Fruit fly (Drosophila melanogaster) whole organism, embryonic: ENCODE data around the gene CG42269.

Source experiments
- Atf6 ChIP-seq: fragments of 200-800 bp; sonication (Bioruptor generic); IDR thresholded peaks from 2 replicates; pipeline ENCODE4 v1.3.6; 2022; ENCODE audit warnings: missing biosample characterization, missing genetic modification characterization
- Bteb2 ChIP-seq: fragments of 200-800 bp; sonication (Bioruptor generic); optimal IDR thresholded peaks from 2 replicates; lab custom pipeline; 2016; ENCODE audit warnings: missing biosample characterization, missing genetic modification characterization
- CG10431 ChIP-seq: fragments of 200-800 bp; sonication (Bioruptor generic); optimal IDR thresholded peaks from 3 replicates; lab custom pipeline; 2018; ENCODE audit warnings: missing biosample characterization, mild to moderate bottlenecking, missing genetic modification characterization
- CG14710 ChIP-seq: fragments of 200-800 bp; sonication (Bioruptor generic); optimal IDR thresholded peaks from 3 replicates; lab custom pipeline; 2019; ENCODE audit warnings: missing biosample characterization, mild to moderate bottlenecking, missing genetic modification characterization, moderate library complexity
- CG14860 ChIP-seq: fragments of 200-800 bp; sonication (Bioruptor generic); IDR thresholded peaks from 3 replicates; pipeline ENCODE4 v1.3.6; 2022; ENCODE audit warnings: missing biosample characterization, missing genetic modification characterization; ENCODE audit not compliant: partially characterized antibody
- CG15073 ChIP-seq: fragments of 200-800 bp; sonication (Bioruptor generic); optimal IDR thresholded peaks from 2 replicates; lab custom pipeline; 2016; ENCODE audit warnings: missing biosample characterization, missing genetic modification characterization
- CG1603 ChIP-seq: fragments of 200-800 bp; sonication (Bioruptor generic); optimal IDR thresholded peaks from 2 replicates; lab custom pipeline; 2019; ENCODE audit warnings: missing biosample characterization, mild to moderate bottlenecking, missing genetic modification characterization, moderate library complexity
- CG1647 ChIP-seq: fragments of 200-800 bp; sonication (Bioruptor generic); optimal IDR thresholded peaks from 3 replicates; lab custom pipeline; 2016; ENCODE audit warnings: missing biosample characterization, missing genetic modification characterization
- CG17359 ChIP-seq: fragments of 200-800 bp; sonication (Bioruptor generic); optimal IDR thresholded peaks from 3 replicates; lab custom pipeline; 2018; ENCODE audit warnings: missing biosample characterization, mild to moderate bottlenecking, missing genetic modification characterization, moderate library complexity
- CG1792 ChIP-seq: fragments of 200-800 bp; sonication (Bioruptor generic); optimal IDR thresholded peaks from 2 replicates; lab custom pipeline; 2016; ENCODE audit warnings: missing biosample characterization, missing genetic modification characterization
- CG2199 ChIP-seq: fragments of 200-800 bp; sonication (Bioruptor generic); IDR thresholded peaks from 3 replicates; pipeline ENCODE4 v1.3.6; 2022; ENCODE audit warnings: missing biosample characterization, missing genetic modification characterization
- CG32532 ChIP-seq: fragments of 200-800 bp; sonication (Bioruptor generic); IDR thresholded peaks from 2 replicates; pipeline ENCODE4 v1.3.6; 2022; ENCODE audit warnings: missing biosample characterization, missing genetic modification characterization
- CG32767 ChIP-seq: fragments of 200-800 bp; sonication (Bioruptor generic); IDR thresholded peaks from 2 replicates; pipeline ENCODE4 v1.3.6; 2022; ENCODE audit warnings: missing biosample characterization, missing genetic modification characterization
- CG4282 ChIP-seq: fragments of 200-800 bp; sonication (Bioruptor generic); optimal IDR thresholded peaks from 2 replicates; lab custom pipeline; 2016; ENCODE audit warnings: missing biosample characterization, missing genetic modification characterization
- CG4617 ChIP-seq: fragments of 200-800 bp; sonication (Bioruptor generic); optimal IDR thresholded peaks from 3 replicates; lab custom pipeline; 2016; ENCODE audit warnings: missing biosample characterization, missing genetic modification characterization, borderline replicate concordance
- CG4730 ChIP-seq: fragments of 200-800 bp; sonication (Bioruptor generic); IDR thresholded peaks from 2 replicates; pipeline ENCODE4 v1.3.6; 2022; ENCODE audit warnings: missing biosample characterization, missing genetic modification characterization
- CG5245 ChIP-seq: fragments of 200-800 bp; sonication (Bioruptor generic); optimal IDR thresholded peaks from 3 replicates; lab custom pipeline; 2016; ENCODE audit warnings: missing biosample characterization, missing genetic modification characterization
- CG6854 ChIP-seq: fragments of 200-800 bp; sonication (Bioruptor generic); optimal IDR thresholded peaks from 3 replicates; lab custom pipeline; 2017; ENCODE audit warnings: missing biosample characterization, mild to moderate bottlenecking, missing genetic modification characterization
- CG7745 ChIP-seq: fragments of 200-800 bp; sonication (Bioruptor generic); optimal IDR thresholded peaks from 2 replicates; lab custom pipeline; 2018; ENCODE audit warnings: missing biosample characterization, mild to moderate bottlenecking, missing genetic modification characterization, moderate library complexity
- CG7839 ChIP-seq: fragments of 200-800 bp; sonication (Bioruptor generic); optimal IDR thresholded peaks from 3 replicates; lab custom pipeline; 2018; ENCODE audit warnings: missing biosample characterization, mild to moderate bottlenecking, missing genetic modification characterization, moderate library complexity
- CG9876 ChIP-seq: fragments of 200-800 bp; sonication (Bioruptor generic); optimal IDR thresholded peaks from 2 replicates; lab custom pipeline; 2016; ENCODE audit warnings: missing biosample characterization, missing genetic modification characterization
- Camta ChIP-seq: fragments of 200-800 bp; sonication (Bioruptor generic); optimal IDR thresholded peaks from 2 replicates; lab custom pipeline; 2016; ENCODE audit warnings: missing biosample characterization, missing genetic modification characterization
- Dad ChIP-seq: fragments of 200-800 bp; sonication (Bioruptor generic); optimal IDR thresholded peaks from 3 replicates; lab custom pipeline; 2016; ENCODE audit warnings: missing biosample characterization, missing genetic modification characterization
- Dbx ChIP-seq: fragments of 200-800 bp; sonication (Bioruptor generic); IDR thresholded peaks from 3 replicates; pipeline ENCODE4 v1.3.6; 2022; ENCODE audit warnings: missing biosample characterization, missing genetic modification characterization
- ERR ChIP-seq: fragments of 200-800 bp; sonication (Bioruptor generic); optimal IDR thresholded peaks from 2 replicates; lab custom pipeline; 2016; ENCODE audit warnings: missing biosample characterization, missing genetic modification characterization
- HmgD ChIP-seq: fragments of 200-800 bp; sonication (Bioruptor generic); optimal IDR thresholded peaks from 3 replicates; lab custom pipeline; 2016; ENCODE audit warnings: missing biosample characterization, missing genetic modification characterization
- Jarid2 ChIP-seq: fragments of 200-800 bp; sonication (Bioruptor generic); optimal IDR thresholded peaks from 3 replicates; lab custom pipeline; 2017; ENCODE audit warnings: mild to moderate bottlenecking, missing biosample characterization, missing genetic modification reagents, missing genetic modification characterization
- MBD-R2 ChIP-seq: fragments of 200-800 bp; sonication (Bioruptor generic); IDR thresholded peaks from 2 replicates; pipeline ENCODE4 v1.3.6; 2022; ENCODE audit warnings: missing biosample characterization, missing genetic modification characterization
- Mad ChIP-seq: fragments of 200-800 bp; sonication (Bioruptor generic); optimal IDR thresholded peaks from 2 replicates; lab custom pipeline; 2016; ENCODE audit warnings: missing biosample characterization, missing genetic modification characterization
- Myb ChIP-seq: fragments of 200-800 bp; sonication (Bioruptor generic); optimal IDR thresholded peaks from 2 replicates; lab custom pipeline; 2016; ENCODE audit warnings: missing biosample characterization, missing genetic modification characterization
- NC2α ChIP-seq: fragments of 200-800 bp; sonication (Bioruptor generic); optimal IDR thresholded peaks from 2 replicates; lab custom pipeline; 2016; ENCODE audit warnings: missing biosample characterization, missing genetic modification characterization
- Oli ChIP-seq: fragments of 200-800 bp; sonication (Bioruptor generic); optimal IDR thresholded peaks from 2 replicates; lab custom pipeline; 2018; ENCODE audit warnings: missing biosample characterization, mild to moderate bottlenecking, missing genetic modification characterization, moderate library complexity
- Ravus ChIP-seq: fragments of 200-800 bp; sonication (Bioruptor generic); IDR thresholded peaks from 2 replicates; pipeline ENCODE4 v1.3.6; 2022; ENCODE audit warnings: missing biosample characterization, missing genetic modification characterization
- Rfx ChIP-seq: fragments of 200-800 bp; sonication (Bioruptor generic); IDR thresholded peaks from 2 replicates; pipeline ENCODE4 v1.3.6; 2022; ENCODE audit warnings: missing biosample characterization, missing genetic modification characterization
- Side ChIP-seq: fragments of 200-800 bp; sonication (Bioruptor generic); optimal IDR thresholded peaks from 2 replicates; lab custom pipeline; 2016; ENCODE audit warnings: missing biosample characterization, missing genetic modification characterization
- Taf1 ChIP-seq: fragments of 200-800 bp; sonication (Bioruptor generic); IDR thresholded peaks from 2 replicates; pipeline ENCODE4 v1.3.6; 2022; ENCODE audit warnings: missing biosample characterization, missing genetic modification characterization
- Vsx1 ChIP-seq: fragments of 200-800 bp; sonication (Bioruptor generic); optimal IDR thresholded peaks from 2 replicates; lab custom pipeline; 2017; ENCODE audit warnings: missing biosample characterization, mild to moderate bottlenecking, missing genetic modification characterization, missing genetic modification reagents
- ac ChIP-seq: fragments of 200-800 bp; sonication (Bioruptor generic); optimal IDR thresholded peaks from 3 replicates; lab custom pipeline; 2017; ENCODE audit warnings: missing biosample characterization, mild to moderate bottlenecking, missing genetic modification characterization
- ara ChIP-seq: fragments of 200-800 bp; sonication (Bioruptor generic); IDR thresholded peaks from 2 replicates; pipeline ENCODE4 v1.3.6; 2022; ENCODE audit warnings: missing biosample characterization, missing genetic modification characterization
- ato ChIP-seq: fragments of 200-800 bp; sonication (Bioruptor generic); IDR thresholded peaks from 2 replicates; pipeline ENCODE4 v1.3.6; 2022; ENCODE audit warnings: missing biosample characterization, missing genetic modification characterization; ENCODE audit not compliant: partially characterized antibody
- cad ChIP-seq: fragments of >200 bp; optimal IDR thresholded peaks from 2 replicates; lab custom pipeline; 2017; ENCODE audit warnings: missing biosample characterization, missing genetic modification characterization
- chinmo ChIP-seq: fragments of 200-800 bp; sonication (Bioruptor generic); IDR thresholded peaks from 4 replicates; pipeline ENCODE4 v1.3.6; 2022; ENCODE audit warnings: missing biosample characterization, missing genetic modification characterization; ENCODE audit not compliant: partially characterized antibody
- da ChIP-seq: fragments of 200-800 bp; sonication (Bioruptor generic); optimal IDR thresholded peaks from 2 replicates; lab custom pipeline; 2016; ENCODE audit warnings: missing biosample characterization, missing genetic modification characterization
- gcm ChIP-seq: fragments of 200-800 bp; sonication (Bioruptor generic); optimal IDR thresholded peaks from 2 replicates; lab custom pipeline; 2019; ENCODE audit warnings: missing biosample characterization, mild to moderate bottlenecking, missing genetic modification characterization, moderate library complexity
- her ChIP-seq: fragments of 200-800 bp; sonication (Bioruptor generic); optimal IDR thresholded peaks from 2 replicates; lab custom pipeline; 2016; ENCODE audit warnings: missing biosample characterization, missing genetic modification characterization
- hth ChIP-seq: fragments of >200 bp; optimal IDR thresholded peaks from 2 replicates; lab custom pipeline; 2017; ENCODE audit warnings: inconsistent platforms
- kah ChIP-seq: fragments of 200-800 bp; sonication (Bioruptor generic); optimal IDR thresholded peaks from 2 replicates; lab custom pipeline; 2018; ENCODE audit warnings: missing biosample characterization, mild to moderate bottlenecking, missing genetic modification characterization
- klu ChIP-seq: fragments of 200-800 bp; sonication (Bioruptor generic); IDR thresholded peaks from 2 replicates; pipeline ENCODE4 v1.3.6; 2022; ENCODE audit warnings: missing biosample characterization, missing genetic modification characterization
- mam ChIP-seq: fragments of 200-800 bp; sonication (Bioruptor generic); optimal IDR thresholded peaks from 3 replicates; lab custom pipeline; 2016; ENCODE audit warnings: missing biosample characterization, missing genetic modification characterization
- pb ChIP-seq: fragments of 200-800 bp; sonication (Bioruptor generic); optimal IDR thresholded peaks from 3 replicates; lab custom pipeline; 2016; ENCODE audit warnings: missing biosample characterization, missing genetic modification characterization
- peb ChIP-seq: fragments of 200-800 bp; sonication (Bioruptor generic); IDR thresholded peaks from 2 replicates; pipeline ENCODE4 v1.3.6; 2022; ENCODE audit warnings: missing biosample characterization, missing genetic modification characterization
- pita ChIP-seq: fragments of 200-800 bp; sonication (Bioruptor generic); optimal IDR thresholded peaks from 2 replicates; lab custom pipeline; 2017; ENCODE audit warnings: missing biosample characterization, mild to moderate bottlenecking, missing genetic modification characterization
- tup ChIP-seq: fragments of 200-800 bp; sonication (Bioruptor generic); optimal IDR thresholded peaks from 2 replicates; lab custom pipeline; 2016; ENCODE audit warnings: missing biosample characterization, mild to moderate bottlenecking, missing genetic modification characterization, moderate library complexity

The CG42269 gene

DNA sequence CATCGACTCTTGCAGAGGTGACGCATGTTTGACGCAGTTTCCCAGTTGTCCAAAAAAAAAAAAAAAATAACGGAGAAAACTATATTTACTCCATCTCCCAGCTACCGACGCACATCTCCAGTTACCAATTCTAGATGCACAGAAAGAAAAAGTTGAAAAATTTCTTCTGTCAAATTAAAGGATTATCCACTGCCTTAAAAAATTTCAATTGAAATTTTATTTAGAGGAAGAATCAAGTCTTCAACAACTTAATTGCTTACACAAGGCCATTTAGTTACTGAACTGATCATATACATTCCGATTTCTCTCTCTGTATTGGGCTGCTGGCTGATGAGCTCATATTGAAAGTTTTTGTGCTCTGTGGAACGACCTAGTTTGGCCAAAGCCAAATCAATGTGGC, 19.9 kb downstream of the CG42269 start (continued):
- TF ChIP-seq CG7839 (tag; lab: Kevin White, UChicago) = peak; percentile 40
- no peak for TF ChIP-seq Rfx
- TF ChIP-seq CG10431 = no peak
- no peak for TF ChIP-seq ato (GFP tag; lab: Robert Waterston, UW)
- TF ChIP-seq CG4617 (GFP tag; lab: Kevin White, UChicago) = no peak
- no peak for TF ChIP-seq CG9876 (GFP tag; lab: Kevin White, UChicago)
- TF ChIP-seq CG1647 = no peak
- TF ChIP-seq CG6854 (GFP tag; lab: Kevin White, UChicago) = no peak
- TF ChIP-seq ERR (GFP tag; lab: Kevin White, UChicago) = no peak
- no peak for TF ChIP-seq pita (GFP tag; lab: Kevin White, UChicago)
- TF ChIP-seq kah (GFP tag; lab: Kevin White, UChicago) = no peak
- TF ChIP-seq CG1792 (GFP tag; lab: Kevin White, UChicago) = no peak
- TF ChIP-seq her (GFP tag; lab: Kevin White, UChicago) = no peak
- TF ChIP-seq CG15073 (GFP tag; lab: Kevin White, UChicago) = no peak
- TF ChIP-seq Vsx1 (GFP tag; lab: Kevin White, UChicago) = no peak
- TF ChIP-seq peb (GFP tag; lab: Robert Waterston, UW) = no peak
- no peak for TF ChIP-seq gcm (GFP tag; lab: Kevin White, UChicago)
- TF ChIP-seq CG17359 (tag; lab: Kevin White, UChicago) = no peak
- TF ChIP-seq Bteb2 (GFP tag; lab: Kevin White, UChicago) = no peak
- TF ChIP-seq MBD-R2 (GFP tag; lab: Robert Waterston, UW) = no peak
- TF ChIP-seq pb (GFP tag; lab: Kevin White, UChicago) = no peak
- TF ChIP-seq Atf6 (GFP tag; lab: Robert Waterston, UW) = peak; percentile 61
- no peak for TF ChIP-seq CG7745 (tag; lab: Kevin White, UChicago)
- no peak for TF ChIP-seq CG4730 (GFP tag; lab: Robert Waterston, UW)
- no peak for TF ChIP-seq chinmo
- peak; percentile 11 for TF ChIP-seq Myb (GFP tag; lab: Kevin White, UChicago)
- no peak for TF ChIP-seq Dbx
- no peak for TF ChIP-seq CG14710 (tag; lab: Kevin White, UChicago)
- TF ChIP-seq CG5245 = no peak
- no peak for TF ChIP-seq CG14860
- TF ChIP-seq cad (GFP tag; lab: Kevin White, UChicago) = no peak
- peak; percentile 46 for TF ChIP-seq CG1603 (tag; lab: Kevin White, UChicago)
- no peak for TF ChIP-seq Jarid2 (GFP tag; lab: Kevin White, UChicago)
- peak; percentile 51 for TF ChIP-seq Camta (GFP tag; lab: Kevin White, UChicago)
- TF ChIP-seq ac (GFP tag; lab: Kevin White, UChicago) = no peak
- TF ChIP-seq CG32767 (GFP tag; lab: Robert Waterston, UW) = no peak
- no peak for TF ChIP-seq CG2199 (GFP tag; lab: Robert Waterston, UW)
- TF ChIP-seq NC2α (GFP tag; lab: Kevin White, UChicago) = no peak
- peak; percentile 47 for TF ChIP-seq mam (GFP tag; lab: Kevin White, UChicago)
- TF ChIP-seq ara (GFP tag; lab: Robert Waterston, UW) = no peak
- TF ChIP-seq tup (GFP tag; lab: Kevin White, UChicago) = no peak
- TF ChIP-seq CG32532 (GFP tag; lab: Robert Waterston, UW) = no peak
- TF ChIP-seq HmgD = no peak
- no peak for TF ChIP-seq da
- TF ChIP-seq hth = no peak
- no peak for TF ChIP-seq Dad (GFP tag; lab: Kevin White, UChicago)
- peak; percentile 17 for TF ChIP-seq Oli (tag; lab: Kevin White, UChicago)
- TF ChIP-seq klu (GFP tag; lab: Robert Waterston, UW) = no peak
- no peak for TF ChIP-seq Ravus (GFP tag; lab: Robert Waterston, UW)
- no peak for TF ChIP-seq Side (GFP tag; lab: Kevin White, UChicago)
- TF ChIP-seq CG4282 (GFP tag; lab: Kevin White, UChicago) = no peak
- no peak for TF ChIP-seq Taf1
- TF ChIP-seq Mad = no peak
